Fruit fly (Drosophila melanogaster) whole organism, wandering third instar larva: ENCODE measurements around the gene sro.
A peak's percentile ranks its signal among the peaks of the same experiment; 100 is the strongest.

ENCODE experiments used
- Abd-B ChIP-seq: fragments of >200 bp; optimal IDR thresholded peaks from 2 replicates; lab custom pipeline; 2017; ENCODE audit warnings: missing biosample characterization, missing genetic modification characterization
- CG32264 ChIP-seq: fragments of 200-800 bp; sonication (Bioruptor generic); optimal IDR thresholded peaks from 2 replicates; lab custom pipeline; 2016; ENCODE audit warnings: missing biosample characterization, missing genetic modification characterization
- CG9705 ChIP-seq: fragments of 200-800 bp; sonication (Bioruptor generic); optimal IDR thresholded peaks from 2 replicates; lab custom pipeline; 2018; ENCODE audit warnings: missing biosample characterization, mild to moderate bottlenecking, missing genetic modification characterization
- CrebA ChIP-seq: fragments of 200-800 bp; sonication (Bioruptor generic); optimal IDR thresholded peaks from 2 replicates; lab custom pipeline; 2016; ENCODE audit warnings: missing biosample characterization, mild to moderate bottlenecking, missing genetic modification characterization, borderline replicate concordance
- Dfd ChIP-seq: fragments of >200 bp; optimal IDR thresholded peaks from 2 replicates; lab custom pipeline; 2017; ENCODE audit warnings: missing biosample characterization, missing genetic modification characterization
- Dif ChIP-seq: fragments of 200-275, 200-300 bp; sonication (Bioruptor generic); optimal IDR thresholded peaks from 2 replicates; lab custom pipeline; 2018; ENCODE audit warnings: missing biosample characterization, missing genetic modification characterization; ENCODE audit not compliant: partially characterized antibody
- GATAd ChIP-seq: sonication (Bioruptor generic); optimal IDR thresholded peaks from 2 replicates; lab custom pipeline; 2016; ENCODE audit warnings: missing biosample characterization, missing genetic modification characterization
- HLH106 ChIP-seq: fragments of 200-800 bp; optimal IDR thresholded peaks from 3 replicates; lab custom pipeline; 2019; ENCODE audit warnings: missing biosample characterization, mild to moderate bottlenecking, missing genetic modification characterization, moderate library complexity
- Hnf4 ChIP-seq: fragments of 200-800 bp; sonication (Bioruptor generic); optimal IDR thresholded peaks from 2 replicates; lab custom pipeline; 2016; ENCODE audit warnings: missing biosample characterization, mild to moderate bottlenecking, missing genetic modification characterization
- Hr78 ChIP-seq: fragments of >200 bp; optimal IDR thresholded peaks from 2 replicates; lab custom pipeline; 2017; ENCODE audit warnings: missing biosample characterization, missing genetic modification characterization
- Hr83 ChIP-seq: fragments of 200-300 bp; sonication (Bioruptor generic); optimal IDR thresholded peaks from 2 replicates; lab custom pipeline; 2016; ENCODE audit warnings: missing biosample characterization, mild to moderate bottlenecking, missing genetic modification characterization, moderate library complexity; ENCODE audit not compliant: poor library complexity, severe bottlenecking
- Jra ChIP-seq: sonication (Bioruptor generic); optimal IDR thresholded peaks from 2 replicates; lab custom pipeline; 2016; ENCODE audit warnings: missing biosample characterization, missing genetic modification characterization
- Mio ChIP-seq: sonication (Bioruptor generic); optimal IDR thresholded peaks from 2 replicates; lab custom pipeline; 2016; ENCODE audit warnings: missing biosample characterization, missing genetic modification characterization
- Myc ChIP-seq: fragments of >200 bp; optimal IDR thresholded peaks from 2 replicates; lab custom pipeline; 2017
- N ChIP-seq: fragments of >200 bp; optimal IDR thresholded peaks from 2 replicates; lab custom pipeline; 2018; ENCODE audit warnings: missing biosample characterization, missing external identifiers, missing genetic modification characterization
- OdsH ChIP-seq: fragments of 200-800 bp; sonication (Bioruptor generic); optimal IDR thresholded peaks from 2 replicates; lab custom pipeline; 2016; ENCODE audit warnings: missing biosample characterization, mild to moderate bottlenecking, missing genetic modification characterization
- Rel ChIP-seq, 2 experiments: fragments of 200-800 bp; sonication (Bioruptor generic) in 1 of 2; optimal IDR thresholded peaks; 2 replicates in 1 of 2; 3 replicates in 1 of 2; lab custom pipeline; 2016 to 2019; ENCODE audit warnings: mild to moderate bottlenecking in 2 of 2, missing biosample characterization in 2 of 2, missing genetic modification characterization in 2 of 2, moderate library complexity in 1 of 2
- Sp1 ChIP-seq: fragments of 200-800 bp; sonication (Bioruptor generic); optimal IDR thresholded peaks from 3 replicates; lab custom pipeline; 2019; ENCODE audit warnings: missing biosample characterization, mild to moderate bottlenecking, missing genetic modification characterization, moderate library complexity
- Vsx2 ChIP-seq: fragments of 200-300, 225-300 bp; sonication (Bioruptor generic); optimal IDR thresholded peaks from 2 replicates; lab custom pipeline; 2018; ENCODE audit warnings: missing biosample characterization, missing genetic modification characterization; ENCODE audit not compliant: partially characterized antibody
- br ChIP-seq: fragments of 200-800 bp; sonication (Bioruptor generic); optimal IDR thresholded peaks from 2 replicates; lab custom pipeline; 2016; ENCODE audit warnings: missing biosample characterization, missing genetic modification characterization
- brk ChIP-seq: fragments of 200-800 bp; sonication (Bioruptor generic); optimal IDR thresholded peaks from 2 replicates; lab custom pipeline; 2016; ENCODE audit warnings: missing biosample characterization, mild to moderate bottlenecking, missing genetic modification characterization
- dl ChIP-seq, 2 experiments: fragments of 175-275, 200-275 bp in 1 of 2; fragments of 200-275 bp in 1 of 2; sonication (Bioruptor generic); optimal IDR thresholded peaks; lab custom pipeline; 2018; ENCODE audit warnings: mild to moderate bottlenecking in 2 of 2, missing biosample characterization in 2 of 2, missing genetic modification characterization in 2 of 2, moderate library complexity in 2 of 2; ENCODE audit not compliant: partially characterized antibody in 2 of 2, insufficient read depth in 1 of 2
- dmrt93B ChIP-seq: fragments of 200-800 bp; sonication (Bioruptor generic); optimal IDR thresholded peaks from 2 replicates; lab custom pipeline; 2018; ENCODE audit warnings: missing biosample characterization, mild to moderate bottlenecking, missing genetic modification characterization
- dsf ChIP-seq: sonication (Bioruptor generic); optimal IDR thresholded peaks from 2 replicates; lab custom pipeline; 2016; ENCODE audit warnings: missing biosample characterization, missing genetic modification characterization, borderline replicate concordance
- ey ChIP-seq: fragments of 200-800 bp; sonication (Bioruptor generic); optimal IDR thresholded peaks from 2 replicates; lab custom pipeline; 2016; ENCODE audit warnings: missing biosample characterization, missing genetic modification characterization
- foxo ChIP-seq, 2 experiments: fragments of 200-800 bp; sonication (Bioruptor generic); optimal IDR thresholded peaks; 2 replicates in 1 of 2; 3 replicates in 1 of 2; lab custom pipeline; 2016 to 2017; ENCODE audit warnings: missing biosample characterization in 2 of 2, missing genetic modification characterization in 2 of 2
- fru ChIP-seq: fragments of 200-800 bp; sonication (Bioruptor generic); optimal IDR thresholded peaks from 3 replicates; lab custom pipeline; 2016; ENCODE audit warnings: missing biosample characterization, mild to moderate bottlenecking, missing genetic modification characterization
- h ChIP-seq: fragments of 200-800 bp; sonication (Bioruptor generic); optimal IDR thresholded peaks from 3 replicates; lab custom pipeline; 2016; ENCODE audit warnings: missing biosample characterization, mild to moderate bottlenecking, missing genetic modification characterization
- jim ChIP-seq: fragments of 175-275, 200-325 bp; sonication (Bioruptor generic); optimal IDR thresholded peaks from 2 replicates; lab custom pipeline; 2016; ENCODE audit warnings: missing biosample characterization, mild to moderate bottlenecking, missing genetic modification characterization
- lola ChIP-seq: fragments of >200 bp; optimal IDR thresholded peaks from 2 replicates; lab custom pipeline; 2017; ENCODE audit warnings: missing biosample characterization, missing genetic modification characterization
- pan ChIP-seq: fragments of >200 bp; optimal IDR thresholded peaks from 2 replicates; lab custom pipeline; 2017
- psq ChIP-seq: fragments of 200-800 bp; sonication (Bioruptor generic); optimal IDR thresholded peaks from 3 replicates; lab custom pipeline; 2017; ENCODE audit warnings: missing biosample characterization, mild to moderate bottlenecking, missing genetic modification characterization, moderate library complexity
- rgr ChIP-seq: fragments of 200-800 bp; sonication (Bioruptor generic); optimal IDR thresholded peaks from 3 replicates; lab custom pipeline; 2016; ENCODE audit warnings: missing biosample characterization, mild to moderate bottlenecking, missing genetic modification characterization
- sage ChIP-seq: fragments of 200-800 bp; sonication (Bioruptor generic); optimal IDR thresholded peaks from 2 replicates; lab custom pipeline; 2016; ENCODE audit warnings: missing biosample characterization, mild to moderate bottlenecking, missing genetic modification characterization
- sv ChIP-seq: fragments of 200-800 bp; sonication (Bioruptor generic); optimal IDR thresholded peaks from 3 replicates; lab custom pipeline; 2016; ENCODE audit warnings: missing biosample characterization, missing genetic modification characterization
- tai ChIP-seq: sonication (Bioruptor generic); optimal IDR thresholded peaks from 2 replicates; lab custom pipeline; 2016; ENCODE audit warnings: missing biosample characterization, missing genetic modification characterization
- usp ChIP-seq: fragments of >200 bp; optimal IDR thresholded peaks from 2 replicates; lab custom pipeline; 2017; ENCODE audit warnings: missing biosample characterization, missing genetic modification characterization
- woc ChIP-seq: sonication (Bioruptor generic); optimal IDR thresholded peaks from 2 replicates; lab custom pipeline; 2016; ENCODE audit warnings: missing biosample characterization, mild to moderate bottlenecking, missing genetic modification characterization

sro gene

dm6 chr3R:29787891-29788549 is 6.4 kb upstream of the sro start:
- TF ChIP-seq sv (GFP tag; lab: Kevin White, UChicago) (no peak), CrebA (no peak), CG9705 (no peak), tai (no peak), br (GFP tag; lab: Kevin White, UChicago) (peak; percentile 54), Dfd (no peak), Rel (GFP tag; optimal IDR thresholded peaks at IDR 0.05; lab: Kevin White, UChicago) (no peak), Rel (tag; optimal IDR thresholded peaks at IDR 0.05; lab: Kevin White, UChicago) (peak; percentile 26), dmrt93B (peak; percentile 3), ey (GFP tag; lab: Kevin White, UChicago) (no peak), lola (GFP tag; lab: Kevin White, UChicago) (no peak), OdsH (GFP tag; lab: Kevin White, UChicago) (peak; percentile 23), h (GFP tag; lab: Kevin White, UChicago) (peak; percentile 16), Myc (no peak), Hnf4 (GFP tag; lab: Kevin White, UChicago) (peak; percentile 9), GATAd (no peak), Hr83 (GFP tag; lab: Kevin White, UChicago) (peak; percentile 50), brk (GFP tag; lab: Kevin White, UChicago) (no peak), Hr78 (GFP tag; lab: Kevin White, UChicago) (no peak), pan (no peak), dsf (GFP tag; lab: Kevin White, UChicago) (no peak), jim (GFP tag; lab: Kevin White, UChicago) (no peak), usp (GFP tag; lab: Kevin White, UChicago) (no peak), sage (GFP tag; lab: Kevin White, UChicago) (peak; percentile 14), foxo (GFP tag; optimal IDR thresholded peaks at IDR 0.05; lab: Kevin White, UChicago) (peak in 1 of 2 experiments; percentile 44), Abd-B (GFP tag; lab: Kevin White, UChicago) (no peak), Mio (GFP tag; lab: Kevin White, UChicago) (no peak), N (GFP tag; lab: Kevin White, UChicago) (no peak), Jra (GFP tag; lab: Kevin White, UChicago) (no peak), Dif (GFP tag; lab: Kevin White, UChicago) (no peak), woc (GFP tag; lab: Kevin White, UChicago) (no peak), CG32264 (peak; percentile 1), HLH106 (no peak), Sp1 (no peak), Vsx2 (GFP tag; lab: Kevin White, UChicago) (no peak), fru (GFP tag; lab: Kevin White, UChicago) (peak; percentile 21), rgr (GFP tag; lab: Kevin White, UChicago) (peak; percentile 38), dl (GFP tag; optimal IDR thresholded peaks at IDR 0.05; lab: Kevin White, UChicago; ENCODE audit: insufficient read depth in 1 of 2, partially characterized antibody in 2 of 2) (no peak), psq (GFP tag; lab: Kevin White, UChicago) (peak; percentile 36)

dm6 chr3R:29790183-29790582 is 4.2 kb upstream of the sro start:
- TF ChIP-seq OdsH (GFP tag; lab: Kevin White, UChicago): no peak
- TF ChIP-seq sage (GFP tag; lab: Kevin White, UChicago): no peak
- no peak for TF ChIP-seq jim (GFP tag; lab: Kevin White, UChicago)
- no peak for TF ChIP-seq Mio (GFP tag; lab: Kevin White, UChicago)
- TF ChIP-seq sv (GFP tag; lab: Kevin White, UChicago): no peak
- no peak for TF ChIP-seq Hnf4 (GFP tag; lab: Kevin White, UChicago)
- TF ChIP-seq N (GFP tag; lab: Kevin White, UChicago): no peak
- no peak for TF ChIP-seq woc (GFP tag; lab: Kevin White, UChicago)
- no peak for TF ChIP-seq Hr83 (GFP tag; lab: Kevin White, UChicago)
- TF ChIP-seq dl (GFP tag; optimal IDR thresholded peaks at IDR 0.05; lab: Kevin White, UChicago; ENCODE audit: insufficient read depth in 1 of 2, partially characterized antibody in 2 of 2): no peak
- no peak for TF ChIP-seq rgr (GFP tag; lab: Kevin White, UChicago)
- TF ChIP-seq dmrt93B: no peak
- no peak for TF ChIP-seq dsf (GFP tag; lab: Kevin White, UChicago)
- TF ChIP-seq Rel (GFP tag; optimal IDR thresholded peaks at IDR 0.05; lab: Kevin White, UChicago): no peak
- no peak for TF ChIP-seq Rel (tag; optimal IDR thresholded peaks at IDR 0.05; lab: Kevin White, UChicago)
- no peak for TF ChIP-seq CG32264
- TF ChIP-seq lola (GFP tag; lab: Kevin White, UChicago): no peak
- no peak for TF ChIP-seq fru (GFP tag; lab: Kevin White, UChicago)
- TF ChIP-seq tai: no peak
